Worm (Caenorhabditis elegans): ENCODE results near the gene F46C3.7.

- TF ChIP-seq sptf-1 (tag; optimal IDR thresholded peaks at IDR 0.05) (no peak), unc-62 (GFP tag; optimal IDR thresholded peaks at IDR 0.05) (no peak), snpc-4 (tag; optimal IDR thresholded peaks at IDR 0.05) (no peak), ztf-11 (tag; optimal IDR thresholded peaks at IDR 0.05) (no peak), elt-1 (tag; optimal IDR thresholded peaks at IDR 0.05; ENCODE audit: borderline replicate concordance, insufficient read depth) (no peak), blmp-1 (tag; optimal IDR thresholded peaks at IDR 0.05) (no peak), cnd-1 (tag; optimal IDR thresholded peaks at IDR 0.05) (no peak), unc-39 (tag; optimal IDR thresholded peaks at IDR 0.05) (no peak), elt-3 (tag; optimal IDR thresholded peaks at IDR 0.05) (no peak), ceh-39 (tag; optimal IDR thresholded peaks at IDR 0.05) (no peak)
These were observed 26.8 kb downstream of the F46C3.7 start for ce11 chrX:11466444-11467319.
